Worm (Caenorhabditis elegans): ENCODE data around the gene nhr-135.

nhr-135 gene

DNA sequence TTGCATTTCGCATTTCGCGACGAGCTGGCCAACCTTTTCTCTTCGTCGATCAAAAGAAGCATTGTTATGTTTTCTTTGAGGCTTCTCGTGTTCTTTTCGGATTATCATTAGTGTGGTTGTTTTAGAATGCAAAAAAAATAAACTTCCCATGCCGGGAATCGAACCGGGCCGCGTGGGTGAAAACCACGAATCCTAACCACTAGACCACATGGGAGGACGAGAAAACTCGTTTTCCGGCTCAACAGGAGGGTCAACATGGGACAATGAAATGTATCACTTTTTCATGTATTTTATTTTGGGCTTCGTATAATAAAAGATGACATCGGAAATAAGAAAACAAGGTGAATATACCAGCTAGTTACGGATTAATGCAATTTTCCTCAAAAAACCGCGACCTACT, 24.0 kb downstream of the nhr-135 start (continued):
- TF ChIP-seq attf-6 (GFP tag; IDR thresholded peaks at IDR 0.05) (no peak), tbx-9 (tag; optimal IDR thresholded peaks at IDR 0.05; ENCODE audit: borderline replicate concordance) (no peak), rpc-1 (optimal IDR thresholded peaks at IDR 0.05) (peak; percentile 53), rpc-1 (tag; optimal IDR thresholded peaks at IDR 0.05) (peak; percentile 68), D2030.7 (GFP tag; IDR thresholded peaks at IDR 0.05) (no peak), snpc-1.3 (tag; optimal IDR thresholded peaks at IDR 0.05; ENCODE audit: insufficient read depth) (no peak), egrh-3 (GFP tag; IDR thresholded peaks at IDR 0.05) (no peak), him-1 (tag; optimal IDR thresholded peaks at IDR 0.05) (no peak), attf-5 (GFP tag; optimal IDR thresholded peaks at IDR 0.05) (no peak), T07F8.4 (tag; optimal IDR thresholded peaks at IDR 0.05) (no peak), lin-40 (tag; optimal IDR thresholded peaks at IDR 0.05) (no peak), cebp-1 (GFP tag; IDR thresholded peaks at IDR 0.05) (no peak), cebp-1 (tag; optimal IDR thresholded peaks at IDR 0.05) (no peak), ceh-91 (GFP tag; IDR thresholded peaks at IDR 0.05) (no peak), F55B11.4 (tag; optimal IDR thresholded peaks at IDR 0.05; ENCODE audit: borderline replicate concordance, insufficient read depth) (no peak), hsf-1 (GFP tag; IDR thresholded peaks at IDR 0.05) (no peak), tbp1 (GFP tag; optimal IDR thresholded peaks at IDR 0.05) (peak; percentile 85), lag-1 (GFP tag; IDR thresholded peaks at IDR 0.05) (no peak)

DNA sequence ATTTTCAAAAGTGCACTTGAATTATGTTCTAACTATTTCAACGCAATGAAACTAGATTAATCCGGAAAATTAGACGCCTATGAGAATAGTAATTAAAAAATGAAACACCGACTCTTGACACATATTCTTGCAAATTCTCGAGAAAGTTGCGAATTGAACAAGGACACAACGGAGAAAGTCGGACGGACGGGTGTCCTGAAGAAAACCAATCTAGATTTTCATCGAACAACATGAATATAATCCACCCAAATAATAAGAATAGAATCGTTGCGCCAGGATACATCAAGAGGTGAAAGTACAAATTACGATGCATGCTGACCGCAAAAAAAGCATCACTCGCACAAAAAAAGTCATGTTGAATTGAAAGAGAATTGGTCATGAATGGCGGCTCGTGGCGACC, 24.7 kb downstream of the nhr-135 start:
- TF ChIP-seq ztf-3 (GFP tag; optimal IDR thresholded peaks at IDR 0.05) (no peak), B0035.1 (tag; optimal IDR thresholded peaks at IDR 0.05) (no peak), cebp-2 (GFP tag; IDR thresholded peaks at IDR 0.05) (no peak)

DNA sequence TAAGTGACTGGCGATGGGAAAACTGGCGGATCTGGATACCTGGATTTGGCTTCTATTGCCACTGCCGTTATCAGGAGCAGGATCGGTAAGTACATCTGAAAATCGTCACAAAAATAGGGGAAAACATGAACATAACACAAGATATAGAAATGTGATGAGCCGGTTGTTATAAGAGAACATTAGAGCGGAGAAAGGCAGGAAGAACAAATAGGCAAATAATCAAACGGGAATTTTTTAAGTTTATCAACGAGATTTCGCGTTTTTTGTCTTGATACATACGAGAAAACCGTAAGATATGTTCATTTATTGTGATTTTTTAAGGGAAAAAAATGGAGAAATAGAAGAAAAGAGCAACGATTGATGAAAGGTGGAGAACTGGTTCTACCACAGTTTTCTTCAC, 28.3 kb downstream of the nhr-135 start, which contains the start of gene Y57E12AR.1:
Gene Y57E12AR.1 (minus strand): TSS at position 101 of the 400 bp plus-strand sequence.
- TF ChIP-seq ekl-4 (GFP tag; IDR thresholded peaks at IDR 0.05) (no peak), ets-4 (GFP tag; optimal IDR thresholded peaks at IDR 0.05) (no peak), tbp1 (GFP tag; optimal IDR thresholded peaks at IDR 0.05) (no peak), dox-1 (GFP tag; IDR thresholded peaks at IDR 0.05) (no peak), F57C9.4 (tag; optimal IDR thresholded peaks at IDR 0.05) (no peak), athp-1 (tag; optimal IDR thresholded peaks at IDR 0.05) (no peak), attf-5 (GFP tag; optimal IDR thresholded peaks at IDR 0.05) (no peak), madf-6 (GFP tag; IDR thresholded peaks at IDR 0.05) (no peak), tbx-9 (tag; optimal IDR thresholded peaks at IDR 0.05; ENCODE audit: borderline replicate concordance) (no peak), xnd-1 (tag; optimal IDR thresholded peaks at IDR 0.05) (no peak), aptf-2 (GFP tag; conservative IDR thresholded peaks at IDR 0.05) (no peak), ceh-40 (GFP tag; IDR thresholded peaks at IDR 0.05) (no peak)

DNA sequence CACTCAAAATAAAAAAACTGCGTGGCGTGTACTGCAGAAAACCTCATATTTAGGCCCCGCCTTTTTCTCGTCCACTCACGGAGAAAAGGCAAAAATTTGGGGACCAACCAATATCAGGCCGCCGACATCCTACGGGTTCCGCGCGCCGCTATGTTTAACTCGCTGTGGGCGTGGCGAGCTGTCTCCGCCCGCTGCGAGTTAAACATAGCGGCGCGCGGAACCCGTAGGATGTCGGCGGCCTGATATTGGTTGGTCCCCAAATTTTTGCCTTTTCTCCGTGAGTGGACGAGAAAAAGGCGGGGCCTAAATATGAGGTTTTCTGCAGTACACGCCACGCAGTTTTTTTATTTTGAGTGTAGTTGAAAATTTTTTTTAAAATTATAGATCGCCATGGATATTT, 30.8 kb downstream of the nhr-135 start, which contains the start of gene tmem-258:
Gene tmem-258 (plus strand): TSS at position 385 of the 400 bp plus-strand sequence.
- TF ChIP-seq ekl-4 (GFP tag; IDR thresholded peaks at IDR 0.05), result peak; percentile 5; the same call in 1 of the 2 replicates
- peak; percentile 43 for TF ChIP-seq snpc-3.4 (tag; optimal IDR thresholded peaks at IDR 0.05)
- TF ChIP-seq hmg-1.2 (GFP tag; IDR thresholded peaks at IDR 0.05), result peak; percentile 43
- TF ChIP-seq snpc-4 (GFP tag; optimal IDR thresholded peaks at IDR 0.05), result peak; percentile 82
- peak in 3 of 4 experiments; percentile 88 to 95 (median 94) for TF ChIP-seq snpc-4 (tag; optimal IDR thresholded peaks at IDR 0.05)
- TF ChIP-seq madf-6 (GFP tag; IDR thresholded peaks at IDR 0.05), result peak; percentile 36
- TF ChIP-seq snpc-1.1 (tag; optimal IDR thresholded peaks at IDR 0.05; ENCODE audit: insufficient read depth), result peak; percentile 88

All from whole organism, young adult.